Worm (Caenorhabditis elegans) whole organism, L1 larva: ENCODE measurements around the gene imb-2.

Source experiments
- C04F5.9 ChIP-seq: sonication (generic microtip); optimal IDR thresholded peaks from 2 replicates; lab custom pipeline; 2016; ENCODE audit warnings: missing genetic modification characterization, missing compliant biosample characterization
- C34B4.2 ChIP-seq: sonication (generic microtip); optimal IDR thresholded peaks from 2 replicates; lab custom pipeline; 2017; ENCODE audit warnings: mild to moderate bottlenecking, missing genetic modification characterization, missing compliant biosample characterization
- aha-1 ChIP-seq: fragments of 150-350 bp; optimal IDR thresholded peaks from 2 replicates; lab custom pipeline; 2014; ENCODE audit warnings: missing biosample characterization, missing genetic modification characterization
- ama-1 ChIP-seq: fragments of 150-350 bp; optimal IDR thresholded peaks from 2 replicates; lab custom pipeline; 2014
- ceh-82 ChIP-seq, 3 experiments: fragments of 150-350 bp in 1 of 3; sonication (generic microtip) in 2 of 3; optimal IDR thresholded peaks; 2 replicates each; lab custom pipeline; 2014 to 2017; ENCODE audit warnings: missing biosample characterization in 3 of 3, missing genetic modification characterization in 3 of 3
- ceh-88 ChIP-seq: fragments of 200-800 bp; sonication (Bioruptor generic); IDR thresholded peaks from 2 replicates; pipeline ENCODE4 v1.3.6; 2022; ENCODE audit warnings: missing genetic modification characterization, missing compliant biosample characterization
- ceh-90 ChIP-seq: sonication (generic microtip); optimal IDR thresholded peaks from 2 replicates; lab custom pipeline; 2016; ENCODE audit warnings: missing genetic modification characterization, missing compliant biosample characterization
- dsc-1 ChIP-seq: sonication (generic microtip); optimal IDR thresholded peaks from 2 replicates; lab custom pipeline; 2016; ENCODE audit warnings: mild to moderate bottlenecking, missing genetic modification characterization, missing compliant biosample characterization
- efl-1 ChIP-seq, 4 experiments: fragments of 150-350 bp; optimal IDR thresholded peaks in 3 of 4; peaks in 1 of 4; 1 replicate in 1 of 4; 2 replicates in 3 of 4; lab custom pipeline; 2014; ENCODE audit warnings: missing biosample characterization in 2 of 4, missing genetic modification characterization in 2 of 4, missing genetic modification reagents in 2 of 4
- elt-3 ChIP-seq, 6 experiments: fragments of 150-350 bp in 1 of 6; sonication (generic microtip); optimal IDR thresholded peaks; 2 replicates each; lab custom pipeline; 2017 to 2018; ENCODE audit warnings: missing biosample characterization in 6 of 6, missing genetic modification characterization in 6 of 6, inconsistent platforms in 1 of 6
- ets-5 ChIP-seq: fragments of 200-800 bp; sonication (Bioruptor generic); IDR thresholded peaks from 2 replicates; pipeline ENCODE4 v1.3.6; 2022; ENCODE audit warnings: missing genetic modification characterization, missing compliant biosample characterization
- fkh-8 ChIP-seq: sonication (generic microtip); optimal IDR thresholded peaks from 2 replicates; lab custom pipeline; 2016; ENCODE audit warnings: mild to moderate bottlenecking, missing genetic modification characterization, missing compliant biosample characterization
- fos-1 ChIP-seq: fragments of 150-350 bp; optimal IDR thresholded peaks from 2 replicates; lab custom pipeline; 2014; ENCODE audit warnings: missing biosample characterization, missing genetic modification characterization
- hlh-17 ChIP-seq: fragments of 200-800 bp; sonication (Bioruptor generic); optimal IDR thresholded peaks from 2 replicates; lab custom pipeline; 2018; ENCODE audit warnings: missing genetic modification characterization, mild to moderate bottlenecking, missing compliant biosample characterization, moderate library complexity, borderline replicate concordance
- hpl-2 ChIP-seq: fragments of 150-350 bp; optimal IDR thresholded peaks from 2 replicates; lab custom pipeline; 2014; ENCODE audit warnings: missing biosample characterization, missing genetic modification reagents, missing genetic modification characterization
- irx-1 ChIP-seq: sonication (generic microtip); optimal IDR thresholded peaks from 2 replicates; lab custom pipeline; 2016; ENCODE audit warnings: missing genetic modification characterization, missing compliant biosample characterization
- lin-13 ChIP-seq: fragments of 150-350 bp; optimal IDR thresholded peaks from 2 replicates; lab custom pipeline; 2014; ENCODE audit warnings: missing biosample characterization, missing genetic modification reagents, missing genetic modification characterization
- lin-39 ChIP-seq: fragments of 150-350 bp; optimal IDR thresholded peaks from 2 replicates; lab custom pipeline; 2014; ENCODE audit warnings: missing biosample characterization, missing genetic modification reagents, missing genetic modification characterization
- lsy-2 ChIP-seq, 2 experiments: fragments of 150-350 bp; optimal IDR thresholded peaks; 2 replicates each; lab custom pipeline; 2014; ENCODE audit warnings: missing biosample characterization in 2 of 2, missing genetic modification characterization in 2 of 2
- mdl-1 ChIP-seq, 2 experiments: fragments of 150-350 bp; optimal IDR thresholded peaks; 2 replicates each; lab custom pipeline; 2014 to 2017; ENCODE audit warnings: missing biosample characterization in 2 of 2, missing genetic modification characterization in 2 of 2, inconsistent platforms in 1 of 2
- mef-2 ChIP-seq: fragments of 150-350 bp; optimal IDR thresholded peaks from 2 replicates; lab custom pipeline; 2014; ENCODE audit warnings: missing biosample characterization, missing genetic modification characterization
- mep-1 ChIP-seq: fragments of 150-350 bp; optimal IDR thresholded peaks from 2 replicates; lab custom pipeline; 2014; ENCODE audit warnings: missing biosample characterization, missing genetic modification characterization
- nhr-11 ChIP-seq: fragments of 150-350 bp; optimal IDR thresholded peaks from 2 replicates; lab custom pipeline; 2014; ENCODE audit warnings: missing biosample characterization, missing genetic modification characterization
- nhr-19 ChIP-seq: fragments of 200-800 bp; sonication (Bioruptor generic); conservative IDR thresholded peaks from 2 replicates; pipeline ENCODE4 v1.3.6; 2022; ENCODE audit warnings: missing genetic modification characterization, missing compliant biosample characterization
- nhr-20 ChIP-seq: sonication (generic microtip); optimal IDR thresholded peaks from 2 replicates; lab custom pipeline; 2016; ENCODE audit warnings: mild to moderate bottlenecking, missing genetic modification characterization, missing compliant biosample characterization
- nhr-237 ChIP-seq: fragments of 150-350 bp; optimal IDR thresholded peaks from 2 replicates; lab custom pipeline; 2014; ENCODE audit warnings: missing biosample characterization, missing genetic modification characterization
- nhr-28 ChIP-seq: fragments of 150-350 bp; optimal IDR thresholded peaks from 2 replicates; lab custom pipeline; 2014; ENCODE audit warnings: missing biosample characterization, missing genetic modification characterization
- nhr-47 ChIP-seq: sonication (generic microtip); optimal IDR thresholded peaks from 2 replicates; lab custom pipeline; 2016; ENCODE audit warnings: mild to moderate bottlenecking, missing genetic modification characterization, moderate library complexity, missing compliant biosample characterization
- nhr-76 ChIP-seq: sonication (generic microtip); optimal IDR thresholded peaks from 2 replicates; lab custom pipeline; 2017; ENCODE audit warnings: missing biosample characterization, missing genetic modification characterization
- nhr-77 ChIP-seq: fragments of 150-350 bp; optimal IDR thresholded peaks from 2 replicates; lab custom pipeline; 2014; ENCODE audit warnings: missing biosample characterization, missing genetic modification characterization
- nhr-84 ChIP-seq: sonication (generic microtip); optimal IDR thresholded peaks from 2 replicates; lab custom pipeline; 2017; ENCODE audit warnings: missing biosample characterization, missing genetic modification characterization
- nhr-90 ChIP-seq: sonication (generic microtip); optimal IDR thresholded peaks from 2 replicates; lab custom pipeline; 2016; ENCODE audit warnings: mild to moderate bottlenecking, missing genetic modification characterization, missing compliant biosample characterization; ENCODE audit not compliant: poor library complexity
- pag-3 ChIP-seq: sonication (generic microtip); optimal IDR thresholded peaks from 2 replicates; lab custom pipeline; 2017; ENCODE audit warnings: missing genetic modification characterization, mild to moderate bottlenecking, missing compliant biosample characterization, antibody characterized with exemption, borderline replicate concordance; ENCODE audit not compliant: insufficient read depth
- skn-1 ChIP-seq: fragments of 150-350 bp; optimal IDR thresholded peaks from 2 replicates; lab custom pipeline; 2014; ENCODE audit warnings: missing biosample characterization, missing genetic modification characterization
- snpc-4 ChIP-seq: fragments of 150-350 bp; optimal IDR thresholded peaks from 2 replicates; lab custom pipeline; 2014; ENCODE audit warnings: missing biosample characterization, missing genetic modification characterization
- snu-23 ChIP-seq: sonication (generic microtip); optimal IDR thresholded peaks from 2 replicates; lab custom pipeline; 2016; ENCODE audit warnings: missing genetic modification characterization, missing compliant biosample characterization
- sup-37 ChIP-seq: fragments of 200-800 bp; sonication (Bioruptor generic); optimal IDR thresholded peaks from 2 replicates; lab custom pipeline; 2018; ENCODE audit warnings: mild to moderate bottlenecking, missing genetic modification characterization, missing compliant biosample characterization
- swsn-7 ChIP-seq: sonication (generic microtip); optimal IDR thresholded peaks from 2 replicates; lab custom pipeline; 2016; ENCODE audit warnings: missing genetic modification characterization, missing compliant biosample characterization
- tbx-2 ChIP-seq: sonication (generic microtip); optimal IDR thresholded peaks from 2 replicates; lab custom pipeline; 2016; ENCODE audit warnings: missing genetic modification characterization, missing compliant biosample characterization
- unc-130 ChIP-seq: fragments of 150-350 bp; optimal IDR thresholded peaks from 2 replicates; lab custom pipeline; 2017; ENCODE audit warnings: missing biosample characterization, missing genetic modification characterization, inconsistent platforms
- unc-30 ChIP-seq: sonication (generic microtip); optimal IDR thresholded peaks from 2 replicates; lab custom pipeline; 2017; ENCODE audit warnings: missing biosample characterization, missing genetic modification characterization
- unc-62 ChIP-seq: fragments of 150-350 bp; optimal IDR thresholded peaks from 2 replicates; lab custom pipeline; 2014; ENCODE audit warnings: missing biosample characterization, missing genetic modification reagents, missing genetic modification characterization
- unc-98 ChIP-seq: fragments of 200-800 bp; sonication (Bioruptor generic); IDR thresholded peaks from 2 replicates; pipeline ENCODE4 v1.3.6; 2022; ENCODE audit warnings: missing genetic modification characterization, missing compliant biosample characterization
- vab-15 ChIP-seq: sonication (generic microtip); optimal IDR thresholded peaks from 2 replicates; lab custom pipeline; 2017; ENCODE audit warnings: missing genotype, mild to moderate bottlenecking, missing genetic modification characterization, missing compliant biosample characterization
- ztf-11 ChIP-seq, 2 experiments: sonication (generic microtip); optimal IDR thresholded peaks; 2 replicates each; lab custom pipeline; 2016 to 2017; ENCODE audit warnings: missing genetic modification characterization in 2 of 2, missing biosample characterization in 1 of 2, missing compliant biosample characterization in 1 of 2
- ztf-4 ChIP-seq: fragments of 150-350 bp; optimal IDR thresholded peaks from 2 replicates; lab custom pipeline; 2014; ENCODE audit warnings: missing biosample characterization, missing genetic modification characterization

imb-2 gene

ce11 chrII:14357936-14358416 lies 7.5 kb upstream of the imb-2 start, which contains the start of the genes agl-1 and pfs-2 (continued):
- TF ChIP-seq nhr-77 (tag; lab: Kevin White, UChicago): peak; percentile 73
- no peak for TF ChIP-seq nhr-28 (tag; lab: Kevin White, UChicago)
- TF ChIP-seq nhr-20 (tag; lab: Kevin White, UChicago): peak; percentile 56
- TF ChIP-seq nhr-90 (tag; lab: Kevin White, UChicago): peak; percentile 52
- TF ChIP-seq ets-5 (GFP tag; lab: Robert Waterston, UW): no peak
- peak; percentile 71 for TF ChIP-seq nhr-19 (GFP tag; lab: Robert Waterston, UW)
- TF ChIP-seq nhr-47 (tag; lab: Kevin White, UChicago): peak; percentile 80
- no peak for TF ChIP-seq ceh-88 (GFP tag; lab: Robert Waterston, UW)
- no peak for TF ChIP-seq nhr-84 (tag; lab: Kevin White, UChicago)
- TF ChIP-seq C34B4.2 (tag; lab: Kevin White, UChicago): no peak
- peak in 1 of 6 experiments; percentile 34 for TF ChIP-seq elt-3 (tag; optimal IDR thresholded peaks at IDR 0.05; lab: Kevin White, UChicago)
- TF ChIP-seq mep-1: peak; percentile 82
- TF ChIP-seq mdl-1 (tag; optimal IDR thresholded peaks at IDR 0.05; lab: Kevin White, UChicago): peak in 1 of 2 experiments; percentile 84
- TF ChIP-seq C04F5.9 (tag; lab: Kevin White, UChicago): peak; percentile 3
- no peak for TF ChIP-seq sup-37 (GFP tag; lab: Kevin White, UChicago)
- peak; percentile 60 for TF ChIP-seq unc-130
- TF ChIP-seq hpl-2: no peak
- no peak for TF ChIP-seq nhr-76 (tag; lab: Kevin White, UChicago)
- no peak for TF ChIP-seq ceh-90 (tag; lab: Kevin White, UChicago)
- TF ChIP-seq vab-15 (tag; lab: Kevin White, UChicago): no peak
- TF ChIP-seq lsy-2 (tag; optimal IDR thresholded peaks at IDR 0.05; lab: Kevin White, UChicago): peak; percentile 91 to 94
- peak; percentile 16 for TF ChIP-seq ztf-4 (tag; lab: Kevin White, UChicago)
- TF ChIP-seq ama-1 (lab: Kevin White, UChicago): no peak
- peak; percentile 68 for TF ChIP-seq dsc-1
- peak in 1 of 2 experiments; percentile 26 for TF ChIP-seq ztf-11 (tag; optimal IDR thresholded peaks at IDR 0.05; lab: Kevin White, UChicago)
- no peak for TF ChIP-seq lin-39 (tag; lab: Kevin White, UChicago)
- TF ChIP-seq hlh-17 (GFP tag; lab: Kevin White, UChicago): no peak
- no peak for TF ChIP-seq aha-1 (tag; lab: Kevin White, UChicago)
- TF ChIP-seq unc-98 (GFP tag; lab: Robert Waterston, UW): no peak
- no peak for TF ChIP-seq unc-30 (tag; lab: Kevin White, UChicago)
- TF ChIP-seq snu-23 (GFP tag; lab: Kevin White, UChicago): peak; percentile 80
- TF ChIP-seq lin-13: peak; percentile 30
- peak; percentile 58 for TF ChIP-seq fkh-8 (tag; lab: Kevin White, UChicago)
- TF ChIP-seq irx-1 (tag; lab: Kevin White, UChicago): peak; percentile 63
- TF ChIP-seq ceh-82 (tag; optimal IDR thresholded peaks at IDR 0.05; lab: Kevin White, UChicago): peak; percentile 43 to 81 (median 65)
- no peak for TF ChIP-seq pag-3 (tag; lab: Kevin White, UChicago)
- TF ChIP-seq nhr-11: peak; percentile 19
- TF ChIP-seq snpc-4: peak; percentile 56
- TF ChIP-seq nhr-237 (tag; lab: Kevin White, UChicago): no peak
- peak; percentile 69 for TF ChIP-seq swsn-7
- peak; percentile 84 for TF ChIP-seq skn-1 (tag; lab: Kevin White, UChicago)
- TF ChIP-seq fos-1 (tag; lab: Kevin White, UChicago): peak; percentile 7
- peak; percentile 77 to 94 for TF ChIP-seq efl-1 (optimal IDR thresholded peaks at IDR 0.05; lab: Kevin White, UChicago)
- peak; percentile 91 to 99 for TF ChIP-seq efl-1 (GFP tag; optimal IDR thresholded peaks at IDR 0.05 in 1 of 2; lab: Kevin White, UChicago)
- no peak for TF ChIP-seq unc-62 (GFP tag; lab: Kevin White, UChicago)
- TF ChIP-seq tbx-2 (tag; lab: Kevin White, UChicago): peak; percentile 69
- TF ChIP-seq mef-2: no peak
